Fruit fly (Drosophila melanogaster): ENCODE data around the gene Tango4.
A peak's percentile ranks its signal among the peaks of the same experiment; 100 is the strongest.

Tango4 gene

DNA sequence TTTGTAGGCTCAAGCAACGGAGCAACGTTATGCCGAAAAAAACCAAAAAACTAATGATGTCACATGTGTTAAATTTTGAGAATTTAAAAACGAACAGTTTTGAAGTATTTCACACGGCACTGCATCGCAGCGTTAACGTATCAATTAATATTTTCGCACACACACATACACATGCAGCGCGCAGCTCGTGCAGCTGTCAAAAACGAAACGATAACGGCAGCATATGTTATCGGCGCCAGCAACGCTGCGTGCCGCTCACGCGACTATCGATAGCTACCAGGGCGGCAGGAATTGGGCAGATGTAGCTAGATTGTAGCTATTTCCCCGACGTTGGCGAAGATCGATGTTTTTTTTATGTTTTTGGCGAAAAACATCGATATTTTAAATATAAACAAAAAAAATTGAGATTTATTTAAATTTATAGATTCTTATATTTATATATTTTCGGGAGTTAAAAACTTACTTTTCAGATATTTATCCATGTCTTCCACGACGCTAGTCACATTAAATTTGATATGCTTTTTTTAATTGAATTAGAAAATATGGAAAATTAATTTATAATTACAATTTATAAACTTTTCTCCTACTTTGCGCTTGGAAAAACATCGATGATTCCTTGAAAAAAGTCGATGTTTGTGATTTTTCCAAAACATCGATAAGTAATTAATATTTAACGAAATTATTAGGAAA, 8.1 kb downstream of the Tango4 start, which contains the start of gene Usp7 (continued):
- TF ChIP-seq nerfin-1 (tag; optimal IDR thresholded peaks at IDR 0.05) (peak; percentile 42), exex (tag; optimal IDR thresholded peaks at IDR 0.05) (no peak), Atf-2 (GFP tag; optimal IDR thresholded peaks at IDR 0.05) (no peak), CG33557 (GFP tag; optimal IDR thresholded peaks at IDR 0.05) (no peak), CG15601 (tag; optimal IDR thresholded peaks at IDR 0.05) (peak; percentile 52), lov (optimal IDR thresholded peaks at IDR 0.05) (no peak), lov (GFP tag; IDR thresholded peaks at IDR 0.05) (no peak), gro (GFP tag; optimal IDR thresholded peaks at IDR 0.05) (no peak), Max (GFP tag; optimal IDR thresholded peaks at IDR 0.05) (peak; percentile 17), Stat92E (GFP tag; optimal IDR thresholded peaks at IDR 0.05) (no peak), CG8944 (GFP tag; optimal IDR thresholded peaks at IDR 0.05) (no peak), Fer2 (tag; optimal IDR thresholded peaks at IDR 0.05) (no peak), lab (GFP tag; optimal IDR thresholded peaks at IDR 0.05) (no peak), CG14710 (tag; optimal IDR thresholded peaks at IDR 0.05) (peak; percentile 56), CG7372 (GFP tag; IDR thresholded peaks at IDR 0.05) (0 out of 2 replicates have a peak, but pooled peaks have one; percentile 17), CG14965 (GFP tag; optimal IDR thresholded peaks at IDR 0.05; ENCODE audit: borderline replicate concordance) (no peak), mam (GFP tag; optimal IDR thresholded peaks at IDR 0.05) (peak; percentile 12), Usf (GFP tag; optimal IDR thresholded peaks at IDR 0.05) (no peak), chn (GFP tag; optimal IDR thresholded peaks at IDR 0.05) (no peak), dysf (GFP tag; IDR thresholded peaks at IDR 0.05) (peak; percentile 6; the same call in 1 of the 3 replicates), CG6854 (GFP tag; optimal IDR thresholded peaks at IDR 0.05) (no peak), wdn (GFP tag; IDR thresholded peaks at IDR 0.05) (no peak), sima (GFP tag; optimal IDR thresholded peaks at IDR 0.05) (no peak), gem (tag; optimal IDR thresholded peaks at IDR 0.05) (no peak), CG12155 (GFP tag; optimal IDR thresholded peaks at IDR 0.05) (no peak), Doc3 (GFP tag; IDR thresholded peaks at IDR 0.05; ENCODE audit: partially characterized antibody) (peak; percentile 92), HLH3B (GFP tag; IDR thresholded peaks at IDR 0.05) (no peak; the same call in 1 of the 2 replicates), CG17802 (tag; optimal IDR thresholded peaks at IDR 0.05) (peak; percentile 86), eyg (GFP tag; optimal IDR thresholded peaks at IDR 0.05) (no peak), ro (GFP tag; IDR thresholded peaks at IDR 0.05) (no peak), jing (GFP tag; optimal IDR thresholded peaks at IDR 0.05) (no peak), Fer1 (GFP tag; optimal IDR thresholded peaks at IDR 0.05) (no peak), psq (GFP tag; optimal IDR thresholded peaks at IDR 0.05) (no peak), CG2129 (GFP tag; IDR thresholded peaks at IDR 0.05; ENCODE audit: partially characterized antibody) (peak; percentile 83), CG4820 (GFP tag; optimal IDR thresholded peaks at IDR 0.05) (no peak), CG18619 (GFP tag; optimal IDR thresholded peaks at IDR 0.05) (no peak), esg (GFP tag; conservative IDR thresholded peaks at IDR 0.05) (no peak), pros (GFP tag; optimal IDR thresholded peaks at IDR 0.05) (no peak), CG16815 (GFP tag; optimal IDR thresholded peaks at IDR 0.05) (no peak), CG2202 (tag; optimal IDR thresholded peaks at IDR 0.05) (no peak), HLH4C (GFP tag; IDR thresholded peaks at IDR 0.05; ENCODE audit: partially characterized antibody) (peak; percentile 94), nom (GFP tag; optimal IDR thresholded peaks at IDR 0.05) (no peak), CG1602 (GFP tag; optimal IDR thresholded peaks at IDR 0.05) (no peak), CG4854 (GFP tag; optimal IDR thresholded peaks at IDR 0.05) (no peak), grn (GFP tag; optimal IDR thresholded peaks at IDR 0.05) (no peak), sna (GFP tag; IDR thresholded peaks at IDR 0.05; ENCODE audit: partially characterized antibody) (peak; percentile 79), HHEX (GFP tag; optimal IDR thresholded peaks at IDR 0.05) (no peak), CG11695 (GFP tag; IDR thresholded peaks at IDR 0.05) (no peak), Meics (GFP tag; optimal IDR thresholded peaks at IDR 0.05) (no peak)

Measured in whole organism, embryonic.